Fruit fly (Drosophila melanogaster) whole organism, prepupa: ENCODE measurements around the gene UQCR-14.

Experiments
- Blimp-1 ChIP-seq: fragments of 200-800 bp; sonication (Bioruptor generic); optimal IDR thresholded peaks from 3 replicates; lab custom pipeline; 2017; ENCODE audit warnings: missing biosample characterization, missing genetic modification characterization, mild to moderate bottlenecking, moderate library complexity, missing genetic modification reagents
- CG10669 ChIP-seq: fragments of 200-800 bp; sonication (Bioruptor generic); optimal IDR thresholded peaks from 3 replicates; lab custom pipeline; 2018; ENCODE audit warnings: missing biosample characterization, mild to moderate bottlenecking, missing genetic modification characterization, moderate library complexity
- CG11294 ChIP-seq: fragments of 200-800 bp; sonication (Bioruptor generic); IDR thresholded peaks from 2 replicates; pipeline ENCODE4 v1.3.6; 2022; ENCODE audit warnings: missing biosample characterization, missing genetic modification characterization
- CG11762 ChIP-seq: fragments of 200-800 bp; sonication (Bioruptor generic); optimal IDR thresholded peaks from 3 replicates; lab custom pipeline; 2016; ENCODE audit warnings: missing biosample characterization, missing genetic modification characterization; ENCODE audit not compliant: insufficient read depth
- CG11902 ChIP-seq: fragments of 200-800 bp; sonication (Bioruptor generic); optimal IDR thresholded peaks from 3 replicates; lab custom pipeline; 2016; ENCODE audit warnings: missing biosample characterization, missing genetic modification characterization
- CG15336 ChIP-seq: fragments of 200-800 bp; sonication (Bioruptor generic); IDR thresholded peaks from 2 replicates; pipeline ENCODE4 v1.3.6; 2022; ENCODE audit warnings: missing biosample characterization, missing genetic modification characterization
- CG16779 ChIP-seq: fragments of 200-800 bp; sonication (Bioruptor generic); optimal IDR thresholded peaks from 3 replicates; lab custom pipeline; 2017; ENCODE audit warnings: missing biosample characterization, mild to moderate bottlenecking, missing genetic modification characterization
- CG3032 ChIP-seq: fragments of 200-800 bp; optimal IDR thresholded peaks from 2 replicates; lab custom pipeline; 2019; ENCODE audit warnings: missing biosample characterization, mild to moderate bottlenecking, missing genetic modification characterization, moderate library complexity
- CG31627 ChIP-seq: fragments of 200-800 bp; sonication (Bioruptor generic); optimal IDR thresholded peaks from 3 replicates; lab custom pipeline; 2016; ENCODE audit warnings: missing biosample characterization, missing genetic modification characterization
- CG32006 ChIP-seq: fragments of 200-800 bp; sonication (Bioruptor generic); optimal IDR thresholded peaks from 3 replicates; lab custom pipeline; 2017; ENCODE audit warnings: missing biosample characterization, mild to moderate bottlenecking, missing genetic modification characterization
- CG3919 ChIP-seq: fragments of 200-800 bp; sonication (Bioruptor generic); optimal IDR thresholded peaks from 3 replicates; lab custom pipeline; 2016; ENCODE audit warnings: missing biosample characterization, missing genetic modification characterization
- CG4318 ChIP-seq: fragments of 200-800 bp; sonication (Bioruptor generic); optimal IDR thresholded peaks from 3 replicates; lab custom pipeline; 2017; ENCODE audit warnings: missing biosample characterization, mild to moderate bottlenecking, missing genetic modification characterization
- CG6163 ChIP-seq: fragments of 200-800 bp; sonication (Bioruptor generic); IDR thresholded peaks from 3 replicates; pipeline ENCODE4 v1.3.6; 2022; ENCODE audit warnings: missing biosample characterization, missing genetic modification characterization
- CG6276 ChIP-seq: fragments of 200-800 bp; sonication (Bioruptor generic); optimal IDR thresholded peaks from 2 replicates; lab custom pipeline; 2017; ENCODE audit warnings: missing biosample characterization, mild to moderate bottlenecking, missing genetic modification characterization
- CG6792 ChIP-seq: fragments of 200-800 bp; sonication (Bioruptor generic); optimal IDR thresholded peaks from 3 replicates; lab custom pipeline; 2016; ENCODE audit warnings: missing biosample characterization, missing genetic modification characterization
- CG6854 ChIP-seq: fragments of 200-800 bp; sonication (Bioruptor generic); optimal IDR thresholded peaks from 2 replicates; lab custom pipeline; 2017; ENCODE audit warnings: missing biosample characterization, mild to moderate bottlenecking, missing genetic modification characterization
- CG8119 ChIP-seq: fragments of 200-800 bp; sonication (Bioruptor generic); IDR thresholded peaks from 3 replicates; pipeline ENCODE4 v1.3.6; 2022; ENCODE audit warnings: missing biosample characterization, missing genetic modification characterization
- CG8632 ChIP-seq: fragments of 200-800 bp; sonication (Bioruptor generic); optimal IDR thresholded peaks from 3 replicates; lab custom pipeline; 2016; ENCODE audit warnings: missing biosample characterization, missing genetic modification characterization
- CG9139 ChIP-seq: fragments of 200-800 bp; sonication (Bioruptor generic); optimal IDR thresholded peaks from 3 replicates; lab custom pipeline; 2017; ENCODE audit warnings: missing biosample characterization, mild to moderate bottlenecking, missing genetic modification characterization
- Eip75B ChIP-seq: fragments of 200-800 bp; sonication (Bioruptor generic); optimal IDR thresholded peaks from 3 replicates; lab custom pipeline; 2016; ENCODE audit warnings: missing biosample characterization, missing genetic modification characterization
- Eip78C ChIP-seq: fragments of 200-800 bp; sonication (Bioruptor generic); peaks from one replicate; lab custom pipeline; 2016; ENCODE audit warnings: missing biosample characterization, missing genetic modification characterization
- Eip93F ChIP-seq: fragments of 200-800 bp; sonication (Bioruptor generic); optimal IDR thresholded peaks from 2 replicates; lab custom pipeline; 2016; ENCODE audit warnings: missing biosample characterization, mild to moderate bottlenecking, missing genetic modification characterization
- Ets21C ChIP-seq: fragments of 200-800 bp; sonication (Bioruptor generic); optimal IDR thresholded peaks from 3 replicates; lab custom pipeline; 2016; ENCODE audit warnings: missing biosample characterization, missing genetic modification characterization
- Ets96B ChIP-seq: fragments of 200-800 bp; optimal IDR thresholded peaks from 2 replicates; lab custom pipeline; 2019; ENCODE audit warnings: missing biosample characterization, mild to moderate bottlenecking, missing genetic modification characterization, moderate library complexity
- Gug ChIP-seq: fragments of 200-800 bp; sonication (Bioruptor generic); IDR thresholded peaks from 2 replicates; pipeline ENCODE4 v1.3.6; 2022; ENCODE audit warnings: missing biosample characterization, missing genetic modification characterization
- Hr38 ChIP-seq: sonication (Bioruptor generic); optimal IDR thresholded peaks from 2 replicates; lab custom pipeline; 2016; ENCODE audit warnings: missing biosample characterization, missing genetic modification characterization
- Hr39 ChIP-seq: fragments of 200-800 bp; sonication (Bioruptor generic); optimal IDR thresholded peaks from 2 replicates; lab custom pipeline; 2016; ENCODE audit warnings: missing biosample characterization, missing genetic modification characterization
- Hr4 ChIP-seq: fragments of 200-800 bp; sonication (Bioruptor generic); optimal IDR thresholded peaks from 3 replicates; lab custom pipeline; 2016; ENCODE audit warnings: missing biosample characterization, missing genetic modification characterization
- Lpt ChIP-seq: fragments of 200-800 bp; sonication (Bioruptor generic); optimal IDR thresholded peaks from 3 replicates; lab custom pipeline; 2016; ENCODE audit warnings: missing biosample characterization, missing genetic modification characterization
- Met ChIP-seq: fragments of 200-800 bp; sonication (Bioruptor generic); optimal IDR thresholded peaks from 3 replicates; lab custom pipeline; 2016; ENCODE audit warnings: missing biosample characterization, missing genetic modification characterization
- OdsH ChIP-seq: fragments of 200-800 bp; sonication (Bioruptor generic); optimal IDR thresholded peaks from 3 replicates; lab custom pipeline; 2016; ENCODE audit warnings: missing biosample characterization, missing genetic modification characterization
- Smox ChIP-seq: fragments of 200-800 bp; sonication (Bioruptor generic); optimal IDR thresholded peaks from 3 replicates; lab custom pipeline; 2016; ENCODE audit warnings: missing biosample characterization, missing genetic modification characterization
- Sox102F ChIP-seq: fragments of 200-800 bp; sonication (Bioruptor generic); optimal IDR thresholded peaks from 2 replicates; lab custom pipeline; 2016; ENCODE audit warnings: missing biosample characterization, mild to moderate bottlenecking, missing genetic modification characterization
- Sox14 ChIP-seq: fragments of 200-800 bp; sonication (Bioruptor generic); optimal IDR thresholded peaks from 3 replicates; lab custom pipeline; 2016; ENCODE audit warnings: missing biosample characterization, missing genetic modification characterization
- Sox15 ChIP-seq: fragments of 200-800 bp; sonication (Bioruptor generic); optimal IDR thresholded peaks from 3 replicates; lab custom pipeline; 2016; ENCODE audit warnings: missing biosample characterization, missing genetic modification characterization
- acj6 ChIP-seq: fragments of 200-800 bp; sonication (Bioruptor generic); optimal IDR thresholded peaks from 3 replicates; lab custom pipeline; 2016; ENCODE audit warnings: missing biosample characterization, missing genetic modification characterization
- cyc ChIP-seq: fragments of 200-800 bp; sonication (Bioruptor generic); optimal IDR thresholded peaks from 3 replicates; lab custom pipeline; 2016; ENCODE audit warnings: missing biosample characterization, missing genetic modification characterization
- dac ChIP-seq: fragments of 200-800 bp; sonication (Bioruptor generic); optimal IDR thresholded peaks from 2 replicates; lab custom pipeline; 2017; ENCODE audit warnings: missing biosample characterization, mild to moderate bottlenecking, missing genetic modification characterization
- dsx ChIP-seq: fragments of 200-800 bp; optimal IDR thresholded peaks from 3 replicates; lab custom pipeline; 2019; ENCODE audit warnings: missing biosample characterization, mild to moderate bottlenecking, missing genetic modification characterization, moderate library complexity; ENCODE audit not compliant: poor library complexity, severe bottlenecking
- eg ChIP-seq: fragments of 200-800 bp; sonication (Bioruptor generic); IDR thresholded peaks from 3 replicates; pipeline ENCODE4 v1.3.6; 2022; ENCODE audit warnings: missing biosample characterization, missing genetic modification characterization
- esn ChIP-seq: fragments of 200-800 bp; sonication (Bioruptor generic); optimal IDR thresholded peaks from 2 replicates; lab custom pipeline; 2016; ENCODE audit warnings: missing biosample characterization, mild to moderate bottlenecking, missing genetic modification characterization, moderate library complexity
- fd59A ChIP-seq: fragments of 200-800 bp; sonication (Bioruptor generic); optimal IDR thresholded peaks from 2 replicates; lab custom pipeline; 2017; ENCODE audit warnings: missing biosample characterization, mild to moderate bottlenecking, missing genetic modification characterization, missing genetic modification reagents
- fd85E ChIP-seq: fragments of 200-800 bp; sonication (Bioruptor generic); optimal IDR thresholded peaks from 3 replicates; lab custom pipeline; 2016; ENCODE audit warnings: missing biosample characterization, missing genetic modification characterization
- fkh ChIP-seq: fragments of 200-800 bp; sonication (Bioruptor generic); optimal IDR thresholded peaks from 3 replicates; lab custom pipeline; 2017; ENCODE audit warnings: missing biosample characterization, mild to moderate bottlenecking, missing genetic modification characterization, moderate library complexity
- lz ChIP-seq: fragments of 200-800 bp; sonication (Bioruptor generic); optimal IDR thresholded peaks from 3 replicates; lab custom pipeline; 2016; ENCODE audit warnings: missing biosample characterization, missing genetic modification characterization
- net ChIP-seq: fragments of 200-800 bp; sonication (Bioruptor generic); optimal IDR thresholded peaks from 3 replicates; lab custom pipeline; 2016; ENCODE audit warnings: missing biosample characterization, missing genetic modification characterization
- pdm3 ChIP-seq: fragments of 200-800 bp; sonication (Bioruptor generic); optimal IDR thresholded peaks from 3 replicates; lab custom pipeline; 2016; ENCODE audit warnings: missing biosample characterization, missing genetic modification characterization
- salr ChIP-seq, 2 experiments: fragments of 200-800 bp; sonication (Bioruptor generic); optimal IDR thresholded peaks; 3 replicates each; lab custom pipeline; 2016 to 2018; ENCODE audit warnings: missing biosample characterization in 2 of 2, missing genetic modification characterization in 2 of 2, mild to moderate bottlenecking in 1 of 2
- spab ChIP-seq: fragments of 200-800 bp; sonication (Bioruptor generic); optimal IDR thresholded peaks from 2 replicates; lab custom pipeline; 2017; ENCODE audit warnings: missing biosample characterization, mild to moderate bottlenecking, missing genetic modification characterization, missing genetic modification reagents
- ss ChIP-seq, 2 experiments: fragments of 200-800 bp; sonication (Bioruptor generic); optimal IDR thresholded peaks; 2 replicates in 1 of 2; 3 replicates in 1 of 2; lab custom pipeline; 2017 to 2018; ENCODE audit warnings: mild to moderate bottlenecking in 2 of 2, missing biosample characterization in 2 of 2, missing genetic modification characterization in 2 of 2, moderate library complexity in 1 of 2
- svp ChIP-seq: fragments of 200-800 bp; sonication (Bioruptor generic); peaks from one replicate; lab custom pipeline; 2016; ENCODE audit warnings: missing biosample characterization, missing genetic modification characterization
- topi ChIP-seq: fragments of 200-800 bp; sonication (Bioruptor generic); optimal IDR thresholded peaks from 3 replicates; lab custom pipeline; 2016; ENCODE audit warnings: missing biosample characterization, missing genetic modification characterization
- vri ChIP-seq: fragments of 200-800 bp; sonication (Bioruptor generic); optimal IDR thresholded peaks from 3 replicates; lab custom pipeline; 2016; ENCODE audit warnings: missing biosample characterization, mild to moderate bottlenecking, missing genetic modification characterization

Gene UQCR-14

dm6 chrX:16285186-16285585 is 902 bp upstream of the UQCR-14 start:
- TF ChIP-seq Met (peak; percentile 43), eg (GFP tag; lab: Robert Waterston, UW) (no peak), CG8119 (GFP tag; lab: Robert Waterston, UW) (no peak), CG10669 (GFP tag; lab: Kevin White, UChicago) (no peak), CG11902 (GFP tag; lab: Kevin White, UChicago) (no peak), Hr38 (GFP tag; lab: Kevin White, UChicago) (no peak), CG8632 (GFP tag; lab: Kevin White, UChicago) (no peak), salr (GFP tag; optimal IDR thresholded peaks at IDR 0.05; lab: Kevin White, UChicago) (no peak), pdm3 (GFP tag; lab: Kevin White, UChicago) (peak; percentile 27), CG6163 (GFP tag; lab: Robert Waterston, UW) (no peak), Eip78C (GFP tag; lab: Kevin White, UChicago) (peak; percentile 79), CG11762 (no peak), CG3032 (tag; lab: Kevin White, UChicago) (no peak), esn (peak; percentile 46), topi (GFP tag; lab: Kevin White, UChicago) (peak; percentile 34), cyc (GFP tag; lab: Kevin White, UChicago) (no peak), Lpt (GFP tag; lab: Kevin White, UChicago) (no peak), CG11294 (no peak), CG32006 (GFP tag; lab: Kevin White, UChicago) (no peak), CG16779 (tag; lab: Kevin White, UChicago) (no peak), lz (GFP tag; lab: Kevin White, UChicago) (peak; percentile 20), fd85E (GFP tag; lab: Kevin White, UChicago) (no peak), CG3919 (GFP tag; lab: Kevin White, UChicago) (no peak), CG31627 (GFP tag; lab: Kevin White, UChicago) (peak; percentile 19), CG6792 (GFP tag; lab: Kevin White, UChicago) (peak; percentile 20), CG6854 (no peak), vri (GFP tag; lab: Kevin White, UChicago) (peak; percentile 7), Smox (GFP tag; lab: Kevin White, UChicago) (peak; percentile 34), Gug (GFP tag; lab: Robert Waterston, UW) (no peak), Hr4 (GFP tag; lab: Kevin White, UChicago) (peak; percentile 9), OdsH (GFP tag; lab: Kevin White, UChicago) (peak; percentile 38), dsx (GFP tag; lab: Kevin White, UChicago) (no peak), svp (peak; percentile 83), Hr39 (peak; percentile 26), net (GFP tag; lab: Kevin White, UChicago) (no peak), Eip93F (GFP tag; lab: Kevin White, UChicago) (no peak), dac (GFP tag; lab: Kevin White, UChicago) (no peak), Ets21C (GFP tag; lab: Kevin White, UChicago) (no peak), Sox14 (GFP tag; lab: Kevin White, UChicago) (no peak), fkh (no peak), spab (no peak), CG15336 (no peak), CG9139 (GFP tag; lab: Kevin White, UChicago) (no peak), fd59A (no peak), acj6 (GFP tag; lab: Kevin White, UChicago) (peak; percentile 17), Ets96B (tag; lab: Kevin White, UChicago) (no peak), ss (GFP tag; optimal IDR thresholded peaks at IDR 0.05; lab: Kevin White, UChicago) (no peak), Eip75B (GFP tag; lab: Kevin White, UChicago) (peak; percentile 18), CG4318 (GFP tag; lab: Kevin White, UChicago) (no peak), Blimp-1 (no peak), CG6276 (GFP tag; lab: Kevin White, UChicago) (no peak), Sox15 (GFP tag; lab: Kevin White, UChicago) (no peak), Sox102F (GFP tag; lab: Kevin White, UChicago) (peak; percentile 24)
